Worm (Caenorhabditis elegans): ENCODE measurements around the gene K10G6.5.
A peak's percentile ranks its signal among the peaks of the same experiment; 100 is the strongest.

K10G6.5 gene

DNA sequence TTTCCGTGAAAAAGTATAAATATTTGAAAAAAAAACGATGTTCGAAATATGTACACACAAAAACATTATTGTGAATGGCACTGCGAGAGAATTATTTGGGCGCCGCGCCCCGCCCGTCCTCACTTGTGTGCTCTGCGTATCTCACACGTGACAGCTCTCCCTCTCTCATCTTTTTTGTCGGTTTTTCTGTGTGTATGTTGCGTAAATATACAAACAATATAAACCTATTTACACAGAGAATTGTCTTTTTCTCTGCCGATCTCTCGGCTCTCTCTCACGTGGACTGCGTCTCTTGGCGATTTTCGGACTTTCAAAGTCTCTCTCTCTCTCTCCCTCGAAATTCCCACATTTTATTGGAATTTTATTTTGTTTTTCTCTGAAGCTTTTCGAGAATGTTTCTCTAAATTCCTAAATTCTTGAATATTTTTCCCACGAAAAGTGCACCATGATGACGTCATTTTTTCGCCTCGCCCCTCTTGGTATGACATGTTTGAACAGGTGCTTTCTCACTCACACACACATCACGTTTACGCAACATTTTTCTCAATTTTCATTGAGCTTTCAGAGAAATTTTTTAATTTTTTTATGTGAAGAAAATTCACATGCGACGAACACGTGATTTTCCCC, 28.3 kb upstream of the K10G6.5 start (continued):
- TF ChIP-seq jun-1 (tag; optimal IDR thresholded peaks at IDR 0.05) (peak; percentile 72), eor-1 (tag; optimal IDR thresholded peaks at IDR 0.05) (no peak), pqm-1 (tag; optimal IDR thresholded peaks at IDR 0.05) (peak; percentile 87), fkh-10 (GFP tag; optimal IDR thresholded peaks at IDR 0.05) (peak; percentile 65), nhr-25 (tag; optimal IDR thresholded peaks at IDR 0.05) (no peak), ama-1 (optimal IDR thresholded peaks at IDR 0.05) (peak; percentile 54), nhr-67 (tag; optimal IDR thresholded peaks at IDR 0.05) (no peak), nhr-12 (tag; optimal IDR thresholded peaks at IDR 0.05) (no peak), egl-27 (tag; optimal IDR thresholded peaks at IDR 0.05) (peak; percentile 35)

DNA sequence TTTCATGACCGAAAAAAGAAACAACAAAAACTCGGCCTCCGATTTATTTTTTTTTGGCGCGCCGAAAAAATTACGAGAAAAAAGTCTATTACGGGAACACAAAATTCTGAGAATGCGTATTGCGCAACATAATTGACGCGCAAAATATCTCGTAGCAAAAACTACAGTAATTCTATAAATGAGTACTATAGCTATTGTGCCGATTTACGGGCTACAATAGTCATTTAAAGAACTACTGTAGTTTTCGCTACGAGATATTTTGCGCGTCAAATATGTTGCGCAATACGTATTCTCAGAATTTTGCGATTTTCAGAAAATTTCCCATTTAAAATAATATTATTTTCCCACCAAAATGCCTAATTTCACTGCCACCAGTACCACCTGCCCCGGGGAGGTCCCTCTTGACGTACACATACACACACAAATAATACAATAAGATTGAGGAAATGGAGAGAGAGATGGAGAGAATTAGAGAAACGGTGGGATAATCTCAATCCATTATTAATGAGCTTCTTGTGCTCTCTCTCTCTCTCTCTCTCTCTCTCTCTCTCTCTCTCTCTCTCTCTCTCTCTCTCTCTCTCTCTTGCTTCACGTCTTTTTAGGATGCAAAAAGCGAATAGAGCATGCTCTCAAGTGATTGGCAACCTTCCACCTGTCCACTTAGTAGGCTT, 27.5 kb upstream of the K10G6.5 start:
- TF ChIP-seq ceh-9 (tag; optimal IDR thresholded peaks at IDR 0.05) (no peak), ama-1 (optimal IDR thresholded peaks at IDR 0.05) (no peak), ceh-82 (tag; optimal IDR thresholded peaks at IDR 0.05) (no peak), sea-2 (GFP tag; optimal IDR thresholded peaks at IDR 0.05) (peak; percentile 91), ztf-11 (tag; optimal IDR thresholded peaks at IDR 0.05) (no peak), ceh-28 (tag; optimal IDR thresholded peaks at IDR 0.05) (no peak), daf-12 (tag; optimal IDR thresholded peaks at IDR 0.05) (no peak), nfya-1 (tag; optimal IDR thresholded peaks at IDR 0.05; ENCODE audit: insufficient read depth) (peak; percentile 10)

- TF ChIP-seq fkh-10 (GFP tag; optimal IDR thresholded peaks at IDR 0.05) (peak; percentile 24), nfya-1 (tag; optimal IDR thresholded peaks at IDR 0.05; ENCODE audit: insufficient read depth) (peak; percentile 47), nhr-237 (tag; optimal IDR thresholded peaks at IDR 0.05) (no peak)
Measured at ce11 chrII:3960276-3960675, 26.8 kb upstream of the K10G6.5 start.

ce11 chrII:3961256-3961655, 25.8 kb upstream of the K10G6.5 start:
- TF ChIP-seq lin-39 (tag; optimal IDR thresholded peaks at IDR 0.05) (peak; percentile 49), nhr-25 (tag; optimal IDR thresholded peaks at IDR 0.05) (no peak), mdl-1 (tag; optimal IDR thresholded peaks at IDR 0.05) (no peak), ama-1 (optimal IDR thresholded peaks at IDR 0.05) (peak; percentile 9), nfya-1 (tag; optimal IDR thresholded peaks at IDR 0.05; ENCODE audit: insufficient read depth) (peak; percentile 58)

DNA sequence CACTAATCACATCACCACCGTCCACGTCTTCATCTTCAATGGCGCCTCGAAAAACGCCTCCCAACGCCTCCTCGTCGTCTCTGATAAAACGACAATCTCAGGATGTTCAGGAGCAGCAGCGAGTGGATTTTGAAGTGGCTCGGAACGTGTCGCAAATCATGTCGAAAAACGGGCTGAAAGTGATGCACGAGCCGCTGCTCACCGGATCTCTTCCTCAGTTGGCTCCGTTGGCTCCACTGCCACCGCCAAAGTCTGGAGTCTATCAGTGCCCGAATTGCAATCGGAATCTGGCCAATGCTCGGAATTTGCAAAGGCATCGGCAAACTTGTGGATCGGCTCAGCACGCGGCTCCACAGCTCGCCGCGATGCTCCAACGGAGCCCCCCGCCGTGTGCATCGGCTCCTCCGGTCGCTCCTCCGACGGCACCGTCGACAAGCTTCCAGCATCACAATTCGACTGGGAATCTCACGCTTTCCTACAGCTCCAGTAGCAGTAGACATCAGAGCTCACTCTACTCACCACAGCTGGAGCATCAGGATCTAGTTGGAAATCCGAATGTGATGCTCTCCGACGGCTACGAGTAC, 22.7 kb upstream of the K10G6.5 start:
- TF ChIP-seq elt-2 (tag; optimal IDR thresholded peaks at IDR 0.05), result no peak
- TF ChIP-seq daf-12 (tag; optimal IDR thresholded peaks at IDR 0.05), result no peak
- no peak for TF ChIP-seq lsy-12 (tag; optimal IDR thresholded peaks at IDR 0.05)
- TF ChIP-seq nhr-43 (tag; optimal IDR thresholded peaks at IDR 0.05; ENCODE audit: poor library complexity, severe bottlenecking), result no peak
- TF ChIP-seq fos-1 (tag; optimal IDR thresholded peaks at IDR 0.05), result no peak
- no peak for TF ChIP-seq unc-62 (GFP tag; optimal IDR thresholded peaks at IDR 0.05)
- TF ChIP-seq pha-4 (tag; optimal IDR thresholded peaks at IDR 0.05), result no peak
- no peak for TF ChIP-seq elt-1 (tag; optimal IDR thresholded peaks at IDR 0.05)
- no peak for TF ChIP-seq R02D3.7 (tag; optimal IDR thresholded peaks at IDR 0.05)
- TF ChIP-seq jun-1 (tag; optimal IDR thresholded peaks at IDR 0.05), result no peak
- TF ChIP-seq nhr-76 (tag; optimal IDR thresholded peaks at IDR 0.05), result no peak
- no peak for TF ChIP-seq nhr-25 (tag; optimal IDR thresholded peaks at IDR 0.05)

DNA sequence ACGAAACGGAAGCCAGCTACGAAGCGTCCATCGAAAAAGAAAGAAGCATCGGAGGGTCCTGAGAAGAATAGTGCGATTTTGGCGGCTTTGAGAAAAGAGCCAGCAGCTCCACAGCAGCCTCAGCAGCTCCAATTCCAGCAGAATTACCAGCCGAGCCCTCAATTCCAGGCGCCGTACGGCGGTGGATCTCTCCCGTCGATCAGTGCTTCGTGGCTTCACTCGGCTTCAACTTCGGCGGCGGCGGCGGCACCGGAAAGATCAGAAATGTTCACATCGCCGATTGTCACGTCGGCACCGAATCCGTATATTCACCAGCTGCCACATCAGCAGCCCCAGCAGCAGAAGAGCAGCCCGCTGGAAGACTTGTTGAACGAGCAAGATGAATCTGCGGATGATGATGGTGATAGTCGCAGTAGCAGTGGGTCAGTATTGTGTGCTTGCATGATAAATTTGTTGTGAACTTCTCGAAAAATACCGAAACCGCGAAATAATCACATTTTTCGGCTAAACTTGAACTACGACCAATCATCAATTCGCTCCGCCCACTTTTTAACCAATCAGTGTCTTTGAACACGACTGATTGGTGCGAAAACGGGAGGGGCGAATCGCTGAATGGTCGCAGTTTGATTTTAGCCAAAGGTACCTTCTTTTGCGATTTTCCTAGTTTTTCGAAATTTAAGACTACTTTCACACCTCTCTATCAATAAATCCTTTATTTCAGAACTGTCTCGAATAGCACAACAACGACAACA, 21.2 kb upstream of the K10G6.5 start:
- TF ChIP-seq ama-1 (optimal IDR thresholded peaks at IDR 0.05) (no peak), snpc-4 (tag; optimal IDR thresholded peaks at IDR 0.05) (no peak), ceh-9 (tag; optimal IDR thresholded peaks at IDR 0.05) (no peak), nfya-1 (tag; optimal IDR thresholded peaks at IDR 0.05; ENCODE audit: insufficient read depth) (peak; percentile 95), nhr-43 (tag; optimal IDR thresholded peaks at IDR 0.05; ENCODE audit: poor library complexity, severe bottlenecking) (no peak)
